Worm (Caenorhabditis elegans) whole organism, L4/young adult: ENCODE data around the gene R10E8.5.

Source experiments
- W03F9.2 ChIP-seq: fragments of 150-350 bp; optimal IDR thresholded peaks from 2 replicates; lab custom pipeline; 2014; ENCODE audit warnings: missing biosample characterization, missing genetic modification characterization
- dao-5 ChIP-seq: sonication (generic microtip); optimal IDR thresholded peaks from 2 replicates; lab custom pipeline; 2016; ENCODE audit warnings: missing genotype, missing genetic modification characterization, moderate library complexity, missing compliant biosample characterization
- him-1 ChIP-seq: sonication (generic microtip); optimal IDR thresholded peaks from 2 replicates; lab custom pipeline; 2016; ENCODE audit warnings: missing genotype, missing genetic modification reagents, missing genetic modification characterization, missing compliant biosample characterization

- TF ChIP-seq dao-5 (tag; lab: Kevin White, UChicago), result no peak
- TF ChIP-seq W03F9.2, result no peak
- no peak for TF ChIP-seq him-1 (tag; lab: Kevin White, UChicago)
Observed at ce11 chrV:18212848-18213247, 41.7 kb upstream of the R10E8.5 start.
